Fruit fly (Drosophila melanogaster) whole organism, embryonic: ENCODE data around the gene CG6470.

Experiments used
- Ada2b ChIP-seq: fragments of 200-800 bp; sonication (Bioruptor generic); IDR thresholded peaks from 2 replicates; pipeline ENCODE4 v1.3.6; 2022; ENCODE audit warnings: missing biosample characterization, missing genetic modification characterization
- Antp ChIP-seq: fragments of 200-800 bp; sonication (Bioruptor generic); optimal IDR thresholded peaks from 3 replicates; lab custom pipeline; 2016; ENCODE audit warnings: missing biosample characterization, missing genetic modification characterization
- Atf6 ChIP-seq: fragments of 200-800 bp; sonication (Bioruptor generic); IDR thresholded peaks from 2 replicates; pipeline ENCODE4 v1.3.6; 2022; ENCODE audit warnings: missing biosample characterization, missing genetic modification characterization
- Bdp1 ChIP-seq: fragments of 200-800 bp; sonication (Bioruptor generic); optimal IDR thresholded peaks from 3 replicates; lab custom pipeline; 2016; ENCODE audit warnings: missing biosample characterization, missing genetic modification characterization
- CG10274 ChIP-seq: fragments of 200-800 bp; sonication (Bioruptor generic); optimal IDR thresholded peaks from 3 replicates; lab custom pipeline; 2017; ENCODE audit warnings: missing biosample characterization, mild to moderate bottlenecking, missing genetic modification characterization
- CG10462 ChIP-seq: fragments of 200-800 bp; sonication (Bioruptor generic); optimal IDR thresholded peaks from 2 replicates; lab custom pipeline; 2016; ENCODE audit warnings: missing biosample characterization, missing genetic modification characterization
- CG11560 ChIP-seq: fragments of 200-800 bp; sonication (Bioruptor generic); IDR thresholded peaks from 3 replicates; pipeline ENCODE4 v1.3.6; 2022; ENCODE audit warnings: missing biosample characterization, missing genetic modification characterization
- CG12299 ChIP-seq: fragments of 200-800 bp; sonication (Bioruptor generic); optimal IDR thresholded peaks from 2 replicates; lab custom pipeline; 2018; ENCODE audit warnings: missing biosample characterization, mild to moderate bottlenecking, missing genetic modification characterization
- CG12391 ChIP-seq: fragments of 200-800 bp; sonication (Bioruptor generic); optimal IDR thresholded peaks from 3 replicates; lab custom pipeline; 2018; ENCODE audit warnings: missing biosample characterization, mild to moderate bottlenecking, missing genetic modification characterization, moderate library complexity
- CG14667 ChIP-seq: fragments of 200-800 bp; sonication (Bioruptor generic); IDR thresholded peaks from 2 replicates; pipeline ENCODE4 v1.3.6; 2022; ENCODE audit warnings: missing biosample characterization, missing genetic modification characterization
- CG16779 ChIP-seq: fragments of 200-800 bp; sonication (Bioruptor generic); IDR thresholded peaks from 2 replicates; pipeline ENCODE4 v1.3.6; 2022; ENCODE audit warnings: missing biosample characterization, missing genetic modification characterization
- CG17802 ChIP-seq: fragments of 200-800 bp; sonication (Bioruptor generic); optimal IDR thresholded peaks from 2 replicates; lab custom pipeline; 2018; ENCODE audit warnings: missing biosample characterization, mild to moderate bottlenecking, missing genetic modification characterization, moderate library complexity
- CG1832 ChIP-seq: fragments of 200-800 bp; sonication (Bioruptor generic); optimal IDR thresholded peaks from 2 replicates; lab custom pipeline; 2017; ENCODE audit warnings: missing biosample characterization, mild to moderate bottlenecking, missing genetic modification characterization, inconsistent platforms
- CG2678 ChIP-seq: fragments of 200-800 bp; sonication (Bioruptor generic); optimal IDR thresholded peaks from 3 replicates; lab custom pipeline; 2019; ENCODE audit warnings: missing biosample characterization, mild to moderate bottlenecking, missing genetic modification characterization, moderate library complexity
- CG30020 ChIP-seq: fragments of 200-800 bp; optimal IDR thresholded peaks from 2 replicates; lab custom pipeline; 2019; ENCODE audit warnings: missing biosample characterization, mild to moderate bottlenecking, missing genetic modification characterization, moderate library complexity
- CG34376 ChIP-seq: fragments of 200-800 bp; sonication (Bioruptor generic); optimal IDR thresholded peaks from 2 replicates; lab custom pipeline; 2018; ENCODE audit warnings: missing biosample characterization, mild to moderate bottlenecking, missing genetic modification characterization
- CG34422 ChIP-seq: fragments of 200-800 bp; sonication (Bioruptor generic); IDR thresholded peaks from 3 replicates; pipeline ENCODE4 v1.3.6; 2022; ENCODE audit warnings: missing biosample characterization, missing genetic modification characterization
- CG42726 ChIP-seq: fragments of 200-800 bp; sonication (Bioruptor generic); IDR thresholded peaks from 2 replicates; pipeline ENCODE4 v1.3.6; 2022; ENCODE audit warnings: missing biosample characterization, missing genetic modification characterization; ENCODE audit not compliant: partially characterized antibody
- CG5245 ChIP-seq: fragments of 200-800 bp; sonication (Bioruptor generic); optimal IDR thresholded peaks from 3 replicates; lab custom pipeline; 2016; ENCODE audit warnings: missing biosample characterization, missing genetic modification characterization
- CG5953 ChIP-seq: fragments of 200-800 bp; sonication (Bioruptor generic); IDR thresholded peaks from 2 replicates; pipeline ENCODE4 v1.3.6; 2022; ENCODE audit warnings: missing biosample characterization, missing genetic modification characterization
- CG6175 ChIP-seq: fragments of 200-800 bp; sonication (Bioruptor generic); IDR thresholded peaks from 3 replicates; pipeline ENCODE4 v1.3.6; 2022; ENCODE audit warnings: missing biosample characterization, missing genetic modification characterization
- CG7271 ChIP-seq: fragments of 200-800 bp; sonication (Bioruptor generic); optimal IDR thresholded peaks from 2 replicates; lab custom pipeline; 2018; ENCODE audit warnings: missing biosample characterization, mild to moderate bottlenecking, missing genetic modification characterization, moderate library complexity
- CG7928 ChIP-seq: fragments of 200-800 bp; sonication (Bioruptor generic); optimal IDR thresholded peaks from 2 replicates; lab custom pipeline; 2017; ENCODE audit warnings: missing biosample characterization, mild to moderate bottlenecking, missing genetic modification characterization
- CG9215 ChIP-seq: fragments of 200-800 bp; sonication (Bioruptor generic); IDR thresholded peaks from 2 replicates; pipeline ENCODE4 v1.3.6; 2022; ENCODE audit warnings: missing biosample characterization, missing genetic modification characterization
- CG9932 ChIP-seq: fragments of 200-800 bp; sonication (Bioruptor generic); IDR thresholded peaks from 2 replicates; pipeline ENCODE4 v1.3.6; 2022; ENCODE audit warnings: missing biosample characterization, missing genetic modification characterization
- GATAe ChIP-seq: fragments of 200-800 bp; sonication (Bioruptor generic); conservative IDR thresholded peaks from 2 replicates; pipeline ENCODE4 v1.3.6; 2022; ENCODE audit warnings: missing biosample characterization, missing genetic modification characterization
- Hr3 ChIP-seq: fragments of 200-800 bp; sonication (Bioruptor generic); optimal IDR thresholded peaks from 3 replicates; lab custom pipeline; 2016; ENCODE audit warnings: missing biosample characterization, missing genetic modification characterization
- Kr ChIP-seq: fragments of 200-800 bp; sonication (Bioruptor generic); optimal IDR thresholded peaks from 2 replicates; lab custom pipeline; 2017; ENCODE audit warnings: missing biosample characterization, mild to moderate bottlenecking, missing genetic modification characterization
- Oli ChIP-seq: fragments of 200-800 bp; sonication (Bioruptor generic); optimal IDR thresholded peaks from 2 replicates; lab custom pipeline; 2018; ENCODE audit warnings: missing biosample characterization, mild to moderate bottlenecking, missing genetic modification characterization, moderate library complexity
- Rx ChIP-seq: fragments of 200-800 bp; sonication (Bioruptor generic); IDR thresholded peaks from 2 replicates; pipeline ENCODE4 v1.3.6; 2022; ENCODE audit warnings: missing biosample characterization, missing genetic modification characterization
- Six4 ChIP-seq: fragments of 200-800 bp; sonication (Bioruptor generic); optimal IDR thresholded peaks from 2 replicates; lab custom pipeline; 2016; ENCODE audit warnings: missing biosample characterization, missing genetic modification characterization
- Xbp1 ChIP-seq: fragments of 200-800 bp; sonication (Bioruptor generic); optimal IDR thresholded peaks from 3 replicates; lab custom pipeline; 2016; ENCODE audit warnings: missing biosample characterization, mild to moderate bottlenecking, missing genetic modification characterization
- Xrp1 ChIP-seq: fragments of 200-800 bp; sonication (Bioruptor generic); IDR thresholded peaks from 2 replicates; pipeline ENCODE4 v1.3.6; 2022; ENCODE audit warnings: missing biosample characterization, missing genetic modification characterization
- cad ChIP-seq: fragments of >200 bp; optimal IDR thresholded peaks from 2 replicates; lab custom pipeline; 2017; ENCODE audit warnings: missing biosample characterization, missing genetic modification characterization
- dysf ChIP-seq: fragments of 200-800 bp; sonication (Bioruptor generic); IDR thresholded peaks from 3 replicates; pipeline ENCODE4 v1.3.6; 2022; ENCODE audit warnings: missing biosample characterization, missing genetic modification characterization
- en ChIP-seq: fragments of 200-800 bp; sonication (Bioruptor generic); optimal IDR thresholded peaks from 2 replicates; lab custom pipeline; 2016; ENCODE audit warnings: missing biosample characterization, missing genetic modification characterization
- esg ChIP-seq: fragments of 200-800 bp; sonication (Bioruptor generic); conservative IDR thresholded peaks from 2 replicates; pipeline ENCODE4 v1.3.6; 2022; ENCODE audit warnings: missing biosample characterization, missing genetic modification characterization
- fd96Cb ChIP-seq: fragments of 200-800 bp; sonication (Bioruptor generic); optimal IDR thresholded peaks from 2 replicates; lab custom pipeline; 2018; ENCODE audit warnings: missing biosample characterization, mild to moderate bottlenecking, missing genetic modification characterization, moderate library complexity
- fu2 ChIP-seq: fragments of 200-800 bp; sonication (Bioruptor generic); optimal IDR thresholded peaks from 2 replicates; lab custom pipeline; 2016; ENCODE audit warnings: missing biosample characterization, missing genetic modification characterization
- gcm ChIP-seq: fragments of 200-800 bp; sonication (Bioruptor generic); optimal IDR thresholded peaks from 2 replicates; lab custom pipeline; 2019; ENCODE audit warnings: missing biosample characterization, mild to moderate bottlenecking, missing genetic modification characterization, moderate library complexity
- h ChIP-seq: fragments of >200 bp; optimal IDR thresholded peaks from 2 replicates; lab custom pipeline; 2017
- odd ChIP-seq: fragments of 200-800 bp; sonication (Bioruptor generic); optimal IDR thresholded peaks from 2 replicates; lab custom pipeline; 2017; ENCODE audit warnings: missing biosample characterization, mild to moderate bottlenecking, missing genetic modification characterization
- org-1 ChIP-seq: fragments of 200-800 bp; sonication (Bioruptor generic); optimal IDR thresholded peaks from 2 replicates; lab custom pipeline; 2017; ENCODE audit warnings: missing biosample characterization, missing genetic modification characterization
- pum ChIP-seq: fragments of 200-800 bp; sonication (Bioruptor generic); optimal IDR thresholded peaks from 2 replicates; lab custom pipeline; 2016; ENCODE audit warnings: missing biosample characterization, missing genetic modification characterization
- rib ChIP-seq: fragments of 200-800 bp; sonication (Bioruptor generic); IDR thresholded peaks from 2 replicates; pipeline ENCODE4 v1.3.6; 2022; ENCODE audit warnings: missing biosample characterization, missing genetic modification characterization
- tio ChIP-seq: fragments of 200-800 bp; sonication (Bioruptor generic); optimal IDR thresholded peaks from 2 replicates; lab custom pipeline; 2017; ENCODE audit warnings: missing biosample characterization, missing genetic modification characterization, inconsistent platforms
- tna ChIP-seq: fragments of 200-800 bp; sonication (Bioruptor generic); IDR thresholded peaks from 2 replicates; pipeline ENCODE4 v1.3.6; 2022; ENCODE audit warnings: missing biosample characterization, missing genetic modification characterization; ENCODE audit not compliant: partially characterized antibody
- trem ChIP-seq: fragments of 200-800 bp; optimal IDR thresholded peaks from 3 replicates; lab custom pipeline; 2019; ENCODE audit warnings: missing biosample characterization, mild to moderate bottlenecking, missing genetic modification characterization, moderate library complexity
- tx ChIP-seq: fragments of 200-800 bp; sonication (Bioruptor generic); optimal IDR thresholded peaks from 2 replicates; lab custom pipeline; 2016; ENCODE audit warnings: missing biosample characterization, missing genetic modification characterization
- unc-4 ChIP-seq: fragments of 200-800 bp; sonication (Bioruptor generic); IDR thresholded peaks from 2 replicates; pipeline ENCODE4 v1.3.6; 2022; ENCODE audit warnings: missing biosample characterization, missing genetic modification characterization; ENCODE audit not compliant: partially characterized antibody
- vfl ChIP-seq: fragments of 200-800 bp; sonication (Bioruptor generic); optimal IDR thresholded peaks from 2 replicates; lab custom pipeline; 2016; ENCODE audit warnings: missing biosample characterization, missing genetic modification characterization
- zfh1 ChIP-seq: fragments of 200-800 bp; sonication (Bioruptor generic); IDR thresholded peaks from 3 replicates; pipeline ENCODE4 v1.3.6; 2022; ENCODE audit warnings: missing biosample characterization, missing genetic modification characterization

CG6470 gene

DNA sequence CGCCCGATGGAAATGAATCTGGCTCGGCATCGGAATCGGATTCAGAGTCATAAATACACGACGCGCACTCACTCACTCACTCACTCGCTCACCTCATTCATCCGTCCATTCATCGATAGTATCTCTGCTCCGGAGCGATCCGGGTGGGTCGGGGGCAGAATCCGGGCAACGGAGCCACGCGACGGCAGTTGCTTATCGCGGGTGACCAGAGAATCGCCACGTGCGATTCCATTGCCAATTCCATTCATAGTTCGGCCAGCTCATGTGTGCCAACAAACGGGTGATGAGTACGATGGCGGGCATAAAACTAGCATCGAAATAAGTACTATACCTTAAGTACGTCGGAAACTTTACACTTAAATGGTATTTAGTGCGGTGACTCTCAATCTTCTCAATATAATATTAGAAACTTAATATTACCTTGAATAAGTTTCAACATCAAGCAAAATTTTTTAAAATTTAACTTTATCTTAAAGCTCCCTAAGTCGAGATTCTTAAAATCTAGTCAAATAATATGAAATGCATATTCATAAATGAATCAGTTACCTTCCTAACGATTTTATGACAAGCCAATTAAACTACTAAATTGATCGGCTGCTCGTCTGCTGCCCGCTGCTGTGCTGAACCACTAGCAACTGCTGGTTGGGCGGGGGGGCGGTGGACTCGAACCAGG, 10.1 kb upstream of the CG6470 start (continued):
- peak; percentile 16 for TF ChIP-seq CG7271 (tag; lab: Kevin White, UChicago)
- no peak for TF ChIP-seq Ada2b (GFP tag; lab: Robert Waterston, UW)
- no peak for TF ChIP-seq CG10274 (GFP tag; lab: Kevin White, UChicago)
- TF ChIP-seq GATAe: no peak
- TF ChIP-seq fu2 (GFP tag; lab: Kevin White, UChicago): no peak
- TF ChIP-seq rib (GFP tag; lab: Robert Waterston, UW): no peak
- no peak for TF ChIP-seq CG1832
- peak; percentile 53 for TF ChIP-seq fd96Cb (tag; lab: Kevin White, UChicago)
- TF ChIP-seq en (GFP tag; lab: Kevin White, UChicago): no peak
- TF ChIP-seq Bdp1 (GFP tag; lab: Kevin White, UChicago): no peak
- no peak for TF ChIP-seq CG9215 (GFP tag; lab: Robert Waterston, UW)
- TF ChIP-seq Hr3 (GFP tag; lab: Kevin White, UChicago): no peak
- no peak for TF ChIP-seq Kr
- TF ChIP-seq CG14667: 0 out of 2 replicates have a peak, but pooled peaks have one; percentile 8
- TF ChIP-seq CG12299 (tag; lab: Kevin White, UChicago): no peak
- peak; percentile 60 for TF ChIP-seq Xrp1 (GFP tag; lab: Robert Waterston, UW)
- TF ChIP-seq CG5245 (GFP tag; lab: Kevin White, UChicago): no peak
- TF ChIP-seq CG10462: peak; percentile 7
- TF ChIP-seq CG7928 (GFP tag; lab: Kevin White, UChicago): no peak
- no peak for TF ChIP-seq tx
- TF ChIP-seq odd (GFP tag; lab: Kevin White, UChicago): peak; percentile 9
- peak; percentile 47 for TF ChIP-seq trem (tag; lab: Kevin White, UChicago)
- TF ChIP-seq CG34422: no peak
- no peak for TF ChIP-seq pum (GFP tag; lab: Kevin White, UChicago)
- TF ChIP-seq gcm: peak; percentile 24
- no peak; the same call in 2 of the 3 replicates for TF ChIP-seq dysf (GFP tag; lab: Robert Waterston, UW)
- no peak for TF ChIP-seq CG9932
- TF ChIP-seq cad: no peak
- TF ChIP-seq CG30020: peak; percentile 10
- TF ChIP-seq CG17802: no peak
- no peak for TF ChIP-seq CG6175 (GFP tag; lab: Robert Waterston, UW)
- TF ChIP-seq tna (GFP tag; lab: Robert Waterston, UW): no peak
- TF ChIP-seq zfh1 (GFP tag; lab: Robert Waterston, UW): no peak
- no peak for TF ChIP-seq org-1 (GFP tag; lab: Kevin White, UChicago)
- TF ChIP-seq Six4 (GFP tag; lab: Kevin White, UChicago): no peak
- peak; percentile 56 for TF ChIP-seq Oli (tag; lab: Kevin White, UChicago)
- TF ChIP-seq Rx (GFP tag; lab: Robert Waterston, UW): no peak
- no peak for TF ChIP-seq vfl
- TF ChIP-seq CG11560 (tag; lab: Robert Waterston, UW): no peak
- TF ChIP-seq CG12391 (tag; lab: Kevin White, UChicago): peak; percentile 43
- TF ChIP-seq Atf6: no peak
- no peak for TF ChIP-seq Antp (GFP tag; lab: Kevin White, UChicago)
- TF ChIP-seq CG2678: peak; percentile 67
- TF ChIP-seq unc-4 (GFP tag; lab: Robert Waterston, UW): no peak
- TF ChIP-seq esg (GFP tag; lab: Robert Waterston, UW): peak; percentile 7; the same call in 1 of the 2 replicates
- TF ChIP-seq h: no peak
- TF ChIP-seq tio: no peak
- TF ChIP-seq CG42726 (GFP tag; lab: Robert Waterston, UW): no peak
- no peak for TF ChIP-seq CG16779 (GFP tag; lab: Robert Waterston, UW)
- no peak for TF ChIP-seq CG5953 (GFP tag; lab: Robert Waterston, UW)
- no peak for TF ChIP-seq CG34376
- TF ChIP-seq Xbp1: no peak
